Fruit fly (Drosophila melanogaster): ENCODE results near the gene Syx17.

DNA sequence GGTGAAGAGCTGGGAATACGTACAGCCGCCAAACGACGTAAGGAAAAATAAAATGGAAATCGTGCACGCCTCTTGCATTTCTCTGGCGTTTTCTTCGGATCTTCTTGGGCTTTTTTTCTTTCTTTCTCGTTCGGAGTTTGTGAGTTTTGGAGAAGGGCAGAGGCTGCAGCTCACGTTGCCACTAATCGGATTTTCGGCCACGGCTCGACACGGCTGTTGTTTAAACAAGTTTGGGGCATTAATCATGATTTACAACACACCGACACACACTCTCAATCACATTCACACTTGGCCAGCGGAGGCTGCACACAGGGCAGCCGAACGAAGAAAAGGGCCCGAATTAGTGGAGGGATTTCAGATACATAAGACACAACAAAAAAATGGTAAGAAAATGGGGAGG lies 6.9 kb upstream of the Syx17 start:
- no peak for TF ChIP-seq CG10348 (GFP tag; IDR thresholded peaks at IDR 0.05)
- TF ChIP-seq CG17806 (tag; optimal IDR thresholded peaks at IDR 0.05) = no peak
- no peak for TF ChIP-seq CG8159 (tag; optimal IDR thresholded peaks at IDR 0.05)
- TF ChIP-seq D1 (tag; optimal IDR thresholded peaks at IDR 0.05) = no peak
- no peak for TF ChIP-seq CG8301 (tag; optimal IDR thresholded peaks at IDR 0.05)
- no peak for TF ChIP-seq CG9948 (tag; optimal IDR thresholded peaks at IDR 0.05)
- TF ChIP-seq CG4496 (GFP tag; IDR thresholded peaks at IDR 0.05) = no peak
- TF ChIP-seq Ets98B (GFP tag; IDR thresholded peaks at IDR 0.05) = no peak
- TF ChIP-seq EcR (GFP tag; optimal IDR thresholded peaks at IDR 0.05) = no peak
- no peak for TF ChIP-seq CG32121 (GFP tag; IDR thresholded peaks at IDR 0.05)

Data from whole organism, pupa.